Worm (Caenorhabditis elegans) whole organism, late embryonic: ENCODE measurements around the gene srw-127.

Experiments used
- C08G9.2 ChIP-seq: sonication (generic microtip); optimal IDR thresholded peaks from 2 replicates; lab custom pipeline; 2016; ENCODE audit warnings: mild to moderate bottlenecking, missing genetic modification characterization, moderate library complexity, missing compliant biosample characterization
- C38D4.7 ChIP-seq: fragments of 200-800 bp; sonication (Bioruptor generic); optimal IDR thresholded peaks from 2 replicates; lab custom pipeline; 2018; ENCODE audit warnings: mild to moderate bottlenecking, missing genetic modification characterization, moderate library complexity, missing compliant biosample characterization
- F13H6.1 ChIP-seq: sonication (generic microtip); optimal IDR thresholded peaks from 2 replicates; lab custom pipeline; 2016; ENCODE audit warnings: missing genetic modification characterization, missing compliant biosample characterization
- K09A11.1 ChIP-seq: sonication (generic microtip); optimal IDR thresholded peaks from 2 replicates; lab custom pipeline; 2017; ENCODE audit warnings: antibody characterized with exemption, mild to moderate bottlenecking, missing genetic modification characterization, missing compliant biosample characterization; ENCODE audit not compliant: insufficient read depth
- T23F11.4 ChIP-seq: fragments of 200-800 bp; sonication (Bioruptor generic); optimal IDR thresholded peaks from 2 replicates; lab custom pipeline; 2018; ENCODE audit warnings: mild to moderate bottlenecking, missing genetic modification characterization, missing compliant biosample characterization
- Y22D7AL.16 ChIP-seq: sonication (generic microtip); optimal IDR thresholded peaks from 2 replicates; lab custom pipeline; 2016; ENCODE audit warnings: missing genetic modification characterization, missing compliant biosample characterization
- ahr-1 ChIP-seq: sonication (generic microtip); optimal IDR thresholded peaks from 2 replicates; lab custom pipeline; 2016; ENCODE audit warnings: missing genetic modification characterization, missing compliant biosample characterization
- ama-1 ChIP-seq: fragments of 150-350 bp; optimal IDR thresholded peaks from 2 replicates; lab custom pipeline; 2014
- ceh-14 ChIP-seq: sonication (generic microtip); optimal IDR thresholded peaks from 2 replicates; lab custom pipeline; 2016; ENCODE audit warnings: missing genotype, missing genetic modification characterization, missing compliant biosample characterization
- ceh-18 ChIP-seq: sonication (generic microtip); optimal IDR thresholded peaks from 2 replicates; lab custom pipeline; 2016; ENCODE audit warnings: missing genetic modification characterization, missing compliant biosample characterization
- ceh-2 ChIP-seq: sonication (generic microtip); optimal IDR thresholded peaks from 2 replicates; lab custom pipeline; 2016; ENCODE audit warnings: missing genotype, missing genetic modification characterization, missing compliant biosample characterization
- ceh-22 ChIP-seq: sonication (generic microtip); optimal IDR thresholded peaks from 2 replicates; lab custom pipeline; 2017; ENCODE audit warnings: missing biosample characterization, missing genetic modification characterization
- ceh-24 ChIP-seq: sonication (generic microtip); optimal IDR thresholded peaks from 2 replicates; lab custom pipeline; 2016; ENCODE audit warnings: mild to moderate bottlenecking, missing genetic modification characterization, missing compliant biosample characterization
- ceh-31 ChIP-seq: sonication (generic microtip); optimal IDR thresholded peaks from 2 replicates; lab custom pipeline; 2016; ENCODE audit warnings: missing genetic modification characterization, missing compliant biosample characterization
- ceh-34 ChIP-seq: sonication (generic microtip); optimal IDR thresholded peaks from 2 replicates; lab custom pipeline; 2016; ENCODE audit warnings: mild to moderate bottlenecking, missing genetic modification characterization, missing compliant biosample characterization
- ceh-45 ChIP-seq: fragments of 200-800 bp; sonication (Bioruptor generic); IDR thresholded peaks from 2 replicates; pipeline ENCODE4 v1.3.6; 2022; ENCODE audit warnings: missing genetic modification reagents, missing genetic modification characterization, missing compliant biosample characterization
- ceh-6 ChIP-seq: fragments of 200-800 bp; sonication (Bioruptor generic); optimal IDR thresholded peaks from 2 replicates; lab custom pipeline; 2018; ENCODE audit warnings: mild to moderate bottlenecking, missing genetic modification characterization, missing compliant biosample characterization
- ceh-9 ChIP-seq: sonication (generic microtip); optimal IDR thresholded peaks from 2 replicates; lab custom pipeline; 2016; ENCODE audit warnings: mild to moderate bottlenecking, missing genetic modification characterization, inconsistent platforms, missing compliant biosample characterization
- che-1 ChIP-seq: sonication (generic microtip); optimal IDR thresholded peaks from 2 replicates; lab custom pipeline; 2016; ENCODE audit warnings: mild to moderate bottlenecking, missing genetic modification characterization, missing compliant biosample characterization
- dmd-4 ChIP-seq: sonication (generic microtip); optimal IDR thresholded peaks from 2 replicates; lab custom pipeline; 2016; ENCODE audit warnings: borderline replicate concordance, missing genetic modification characterization, missing compliant biosample characterization
- elt-2 ChIP-seq: sonication (generic microtip); optimal IDR thresholded peaks from 2 replicates; lab custom pipeline; 2016; ENCODE audit warnings: missing genetic modification reagents, missing genetic modification characterization, missing compliant biosample characterization
- elt-4 ChIP-seq: sonication (generic microtip); optimal IDR thresholded peaks from 2 replicates; lab custom pipeline; 2016; ENCODE audit warnings: missing genetic modification characterization, missing compliant biosample characterization
- eyg-1 ChIP-seq: sonication (generic microtip); optimal IDR thresholded peaks from 2 replicates; lab custom pipeline; 2016; ENCODE audit warnings: missing genotype, missing genetic modification characterization, missing compliant biosample characterization
- fax-1 ChIP-seq: sonication (generic microtip); optimal IDR thresholded peaks from 2 replicates; lab custom pipeline; 2016; ENCODE audit warnings: missing genotype, missing genetic modification characterization, missing compliant biosample characterization
- fkh-10 ChIP-seq: fragments of 150-350 bp; optimal IDR thresholded peaks from 2 replicates; lab custom pipeline; 2014; ENCODE audit warnings: missing biosample characterization, missing genetic modification reagents, missing genetic modification characterization
- fkh-6 ChIP-seq: sonication (generic microtip); optimal IDR thresholded peaks from 2 replicates; lab custom pipeline; 2016; ENCODE audit warnings: missing genetic modification characterization, missing compliant biosample characterization
- gmeb-2 ChIP-seq: sonication (generic microtip); optimal IDR thresholded peaks from 2 replicates; lab custom pipeline; 2016; ENCODE audit warnings: missing genetic modification characterization, inconsistent platforms, missing compliant biosample characterization
- hlh-13 ChIP-seq: fragments of 200-800 bp; sonication (Bioruptor generic); optimal IDR thresholded peaks from 2 replicates; lab custom pipeline; 2018; ENCODE audit warnings: mild to moderate bottlenecking, missing genetic modification characterization, missing compliant biosample characterization
- hlh-15 ChIP-seq: sonication (generic microtip); optimal IDR thresholded peaks from 2 replicates; lab custom pipeline; 2016; ENCODE audit warnings: missing genetic modification characterization, missing compliant biosample characterization
- hlh-6 ChIP-seq: sonication (generic microtip); optimal IDR thresholded peaks from 2 replicates; lab custom pipeline; 2016; ENCODE audit warnings: missing genotype, missing genetic modification characterization, missing compliant biosample characterization
- hlh-8 ChIP-seq: sonication (generic microtip); optimal IDR thresholded peaks from 2 replicates; lab custom pipeline; 2016; ENCODE audit warnings: missing genotype, missing genetic modification characterization, missing compliant biosample characterization
- lin-11 ChIP-seq: fragments of 200-800 bp; sonication (Bioruptor generic); optimal IDR thresholded peaks from 2 replicates; lab custom pipeline; 2018; ENCODE audit warnings: mild to moderate bottlenecking, missing genetic modification characterization, missing compliant biosample characterization
- madf-2 ChIP-seq: sonication (generic microtip); optimal IDR thresholded peaks from 2 replicates; lab custom pipeline; 2017; ENCODE audit warnings: missing genetic modification characterization, missing compliant biosample characterization
- nhr-11 ChIP-seq: fragments of 150-350 bp; optimal IDR thresholded peaks from 2 replicates; lab custom pipeline; 2014; ENCODE audit warnings: missing biosample characterization, missing genetic modification characterization
- nhr-232 ChIP-seq: sonication (generic microtip); optimal IDR thresholded peaks from 2 replicates; lab custom pipeline; 2016; ENCODE audit warnings: missing genetic modification characterization, missing compliant biosample characterization
- odd-2 ChIP-seq: sonication (generic microtip); optimal IDR thresholded peaks from 2 replicates; lab custom pipeline; 2017; ENCODE audit warnings: antibody characterized with exemption, mild to moderate bottlenecking, missing genetic modification characterization, missing compliant biosample characterization
- pax-1 ChIP-seq: fragments of 150-350 bp; optimal IDR thresholded peaks from 2 replicates; lab custom pipeline; 2014; ENCODE audit warnings: missing biosample characterization, missing genetic modification characterization
- pha-2 ChIP-seq: sonication (generic microtip); optimal IDR thresholded peaks from 2 replicates; lab custom pipeline; 2017; ENCODE audit warnings: mild to moderate bottlenecking, missing genetic modification characterization, missing compliant biosample characterization
- pha-4 ChIP-seq: fragments of 150-350 bp; optimal IDR thresholded peaks from 2 replicates; lab custom pipeline; 2018; ENCODE audit warnings: missing biosample characterization, missing genetic modification reagents, missing genetic modification characterization
- pros-1 ChIP-seq: fragments of 150-350 bp; optimal IDR thresholded peaks from 2 replicates; lab custom pipeline; 2014; ENCODE audit warnings: missing biosample characterization, missing genetic modification reagents, missing genetic modification characterization
- ref-2 ChIP-seq: sonication (generic microtip); optimal IDR thresholded peaks from 2 replicates; lab custom pipeline; 2016; ENCODE audit warnings: missing genetic modification characterization, missing compliant biosample characterization
- rnt-1 ChIP-seq: sonication (generic microtip); optimal IDR thresholded peaks from 2 replicates; lab custom pipeline; 2016; ENCODE audit warnings: missing genetic modification characterization, missing compliant biosample characterization
- sox-2 ChIP-seq: fragments of 200-800 bp; sonication (Bioruptor generic); IDR thresholded peaks from 2 replicates; pipeline ENCODE4 v1.3.6; 2022; ENCODE audit warnings: missing genetic modification reagents, missing genetic modification characterization, missing compliant biosample characterization
- sox-4 ChIP-seq: sonication (generic microtip); optimal IDR thresholded peaks from 2 replicates; lab custom pipeline; 2017; ENCODE audit warnings: mild to moderate bottlenecking, missing genetic modification characterization, inconsistent platforms, missing compliant biosample characterization
- syd-9 ChIP-seq: sonication (generic microtip); optimal IDR thresholded peaks from 2 replicates; lab custom pipeline; 2016; ENCODE audit warnings: mild to moderate bottlenecking, missing genetic modification characterization, moderate library complexity, missing compliant biosample characterization
- tbx-2 ChIP-seq: sonication (generic microtip); optimal IDR thresholded peaks from 2 replicates; lab custom pipeline; 2016; ENCODE audit warnings: missing genetic modification characterization, missing compliant biosample characterization
- tbx-7 ChIP-seq: sonication (generic microtip); optimal IDR thresholded peaks from 2 replicates; lab custom pipeline; 2016; ENCODE audit warnings: missing genotype, missing genetic modification characterization, missing compliant biosample characterization
- ttx-3 ChIP-seq: sonication (generic microtip); optimal IDR thresholded peaks from 2 replicates; lab custom pipeline; 2016; ENCODE audit warnings: missing genetic modification reagents, missing genetic modification characterization, missing compliant biosample characterization
- unc-3 ChIP-seq, 2 experiments: fragments of 200-800 bp in 1 of 2; sonication (Bioruptor generic) in 1 of 2; sonication (generic microtip) in 1 of 2; conservative IDR thresholded peaks in 1 of 2; optimal IDR thresholded peaks in 1 of 2; 2 replicates each; pipeline versions ENCODE4 v1.3.6 to Lab custom; 2016 to 2022; ENCODE audit warnings: missing compliant biosample characterization in 2 of 2, missing genetic modification characterization in 2 of 2, missing genetic modification reagents in 1 of 2
- unc-42 ChIP-seq: sonication (generic microtip); optimal IDR thresholded peaks from 2 replicates; lab custom pipeline; 2016; ENCODE audit warnings: missing genotype, missing genetic modification characterization, missing compliant biosample characterization
- unc-86 ChIP-seq: sonication (generic microtip); optimal IDR thresholded peaks from 2 replicates; lab custom pipeline; 2016; ENCODE audit warnings: missing genetic modification characterization, missing compliant biosample characterization
- zip-5 ChIP-seq: sonication (generic microtip); optimal IDR thresholded peaks from 2 replicates; lab custom pipeline; 2016; ENCODE audit warnings: missing genetic modification characterization, missing compliant biosample characterization
- ztf-16 ChIP-seq: sonication (generic microtip); optimal IDR thresholded peaks from 2 replicates; lab custom pipeline; 2017; ENCODE audit warnings: missing genetic modification characterization, missing compliant biosample characterization

Gene srw-127

DNA sequence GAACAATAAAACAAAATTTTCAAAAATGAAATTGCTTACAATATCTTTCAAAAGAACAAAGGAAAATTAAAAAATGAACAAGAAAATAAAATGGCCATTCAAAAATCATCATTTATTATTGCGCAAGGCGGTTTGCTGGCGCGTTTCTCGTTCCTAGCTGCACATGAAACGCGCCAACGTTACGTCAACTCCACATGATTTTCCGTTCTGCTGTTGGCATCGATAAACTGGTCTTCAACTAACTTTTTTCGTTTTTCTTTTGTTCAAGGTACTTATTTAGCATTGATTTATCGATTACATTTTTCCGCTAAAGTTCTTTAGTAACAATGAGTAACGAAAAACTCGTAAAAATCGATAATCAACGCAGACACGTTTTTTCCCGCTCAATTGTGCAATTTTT lies 47.7 kb downstream of the srw-127 start, which contains the start of the genes Y57E12AL.6 and Y57E12AL.1:
TSS of gene Y57E12AL.6 (minus strand) at position 75 of the 400 bp plus-strand sequence.
TSS of gene Y57E12AL.1 (plus strand) at position 135 of the 400 bp plus-strand sequence.
- TF ChIP-seq che-1 (tag; lab: Kevin White, UChicago) (peak; percentile 51), syd-9 (peak; percentile 69), lin-11 (tag; lab: Kevin White, UChicago) (peak; percentile 51), hlh-15 (tag; lab: Kevin White, UChicago) (peak; percentile 21), rnt-1 (tag; lab: Kevin White, UChicago) (peak; percentile 71), ceh-6 (GFP tag; lab: Kevin White, UChicago) (peak; percentile 56), ceh-34 (tag; lab: Kevin White, UChicago) (peak; percentile 60), hlh-13 (GFP tag; lab: Kevin White, UChicago) (no peak), zip-5 (tag; lab: Kevin White, UChicago) (peak; percentile 45), F13H6.1 (tag; lab: Kevin White, UChicago) (peak; percentile 73), ahr-1 (tag; lab: Kevin White, UChicago) (no peak), ceh-2 (tag; lab: Kevin White, UChicago) (peak; percentile 19), pros-1 (tag; lab: Kevin White, UChicago) (no peak), C08G9.2 (tag; lab: Kevin White, UChicago) (no peak), pha-4 (tag; lab: Kevin White, UChicago) (no peak), fax-1 (tag; lab: Kevin White, UChicago) (peak; percentile 39), nhr-11 (tag; lab: Kevin White, UChicago) (no peak), hlh-8 (tag; lab: Kevin White, UChicago) (peak; percentile 61), dmd-4 (tag; lab: Kevin White, UChicago) (no peak), ceh-14 (tag; lab: Kevin White, UChicago) (peak; percentile 85), ref-2 (tag; lab: Kevin White, UChicago) (peak; percentile 40), K09A11.1 (tag; lab: Kevin White, UChicago) (no peak), ceh-18 (peak; percentile 72), ceh-22 (tag; lab: Kevin White, UChicago) (no peak), C38D4.7 (peak; percentile 46), hlh-6 (tag; lab: Kevin White, UChicago) (peak; percentile 56), unc-86 (tag; lab: Kevin White, UChicago) (peak; percentile 65), fkh-10 (no peak), pax-1 (tag; lab: Kevin White, UChicago) (no peak), tbx-7 (no peak), eyg-1 (tag; lab: Kevin White, UChicago) (peak; percentile 13), Y22D7AL.16 (tag; lab: Kevin White, UChicago) (peak; percentile 53), nhr-232 (tag; lab: Kevin White, UChicago) (peak; percentile 63), ceh-9 (tag; lab: Kevin White, UChicago) (no peak), sox-4 (tag; lab: Kevin White, UChicago) (peak; percentile 41), odd-2 (tag; lab: Kevin White, UChicago) (peak; percentile 34), elt-4 (tag; lab: Kevin White, UChicago) (no peak), gmeb-2 (tag; lab: Kevin White, UChicago) (peak; percentile 31), ztf-16 (peak; percentile 64), tbx-2 (tag; lab: Kevin White, UChicago) (peak; percentile 75), ceh-31 (tag; lab: Kevin White, UChicago) (peak; percentile 67), ceh-45 (GFP tag; lab: Robert Waterston, UW) (no peak), elt-2 (tag; lab: Kevin White, UChicago) (peak; percentile 88), ceh-24 (no peak), T23F11.4 (no peak), fkh-6 (tag; lab: Kevin White, UChicago) (peak; percentile 31), ttx-3 (tag; lab: Kevin White, UChicago) (peak; percentile 69), sox-2 (GFP tag; lab: Robert Waterston, UW) (peak; percentile 18; the same call in 1 of the 2 replicates), unc-42 (peak; percentile 28), ama-1 (no peak), pha-2 (tag; lab: Kevin White, UChicago) (peak; percentile 44), unc-3 (GFP tag; conservative IDR thresholded peaks at IDR 0.05; lab: Robert Waterston, UW) (peak; percentile 60), unc-3 (tag; optimal IDR thresholded peaks at IDR 0.05; lab: Kevin White, UChicago) (peak; percentile 60), madf-2 (tag; lab: Kevin White, UChicago) (peak; percentile 62)
